Fruit fly (Drosophila melanogaster) whole organism, prepupa: ENCODE data around the gene aph-1.

Experiments
- Blimp-1 ChIP-seq: fragments of 200-800 bp; sonication (Bioruptor generic); optimal IDR thresholded peaks from 3 replicates; lab custom pipeline; 2017; ENCODE audit warnings: missing biosample characterization, missing genetic modification characterization, mild to moderate bottlenecking, moderate library complexity, missing genetic modification reagents
- CG10631 ChIP-seq: fragments of 200-800 bp; sonication (Bioruptor generic); optimal IDR thresholded peaks from 2 replicates; lab custom pipeline; 2016; ENCODE audit warnings: missing biosample characterization, missing genetic modification characterization
- CG11294 ChIP-seq: fragments of 200-800 bp; sonication (Bioruptor generic); IDR thresholded peaks from 2 replicates; pipeline ENCODE4 v1.3.6; 2022; ENCODE audit warnings: missing biosample characterization, missing genetic modification characterization
- CG11762 ChIP-seq: fragments of 200-800 bp; sonication (Bioruptor generic); optimal IDR thresholded peaks from 3 replicates; lab custom pipeline; 2016; ENCODE audit warnings: missing biosample characterization, missing genetic modification characterization; ENCODE audit not compliant: insufficient read depth
- CG11902 ChIP-seq: fragments of 200-800 bp; sonication (Bioruptor generic); optimal IDR thresholded peaks from 3 replicates; lab custom pipeline; 2016; ENCODE audit warnings: missing biosample characterization, missing genetic modification characterization
- CG15336 ChIP-seq: fragments of 200-800 bp; sonication (Bioruptor generic); IDR thresholded peaks from 2 replicates; pipeline ENCODE4 v1.3.6; 2022; ENCODE audit warnings: missing biosample characterization, missing genetic modification characterization
- CG1621 ChIP-seq: fragments of 200-800 bp; sonication (Bioruptor generic); optimal IDR thresholded peaks from 3 replicates; lab custom pipeline; 2018; ENCODE audit warnings: missing biosample characterization, mild to moderate bottlenecking, missing genetic modification characterization
- CG3032 ChIP-seq: fragments of 200-800 bp; optimal IDR thresholded peaks from 2 replicates; lab custom pipeline; 2019; ENCODE audit warnings: missing biosample characterization, mild to moderate bottlenecking, missing genetic modification characterization, moderate library complexity
- CG34406 ChIP-seq: fragments of 200-800 bp; sonication (Bioruptor generic); optimal IDR thresholded peaks from 3 replicates; lab custom pipeline; 2016; ENCODE audit warnings: missing biosample characterization, missing genetic modification characterization
- CG4318 ChIP-seq: fragments of 200-800 bp; sonication (Bioruptor generic); optimal IDR thresholded peaks from 3 replicates; lab custom pipeline; 2017; ENCODE audit warnings: missing biosample characterization, mild to moderate bottlenecking, missing genetic modification characterization
- CG6163 ChIP-seq: fragments of 200-800 bp; sonication (Bioruptor generic); IDR thresholded peaks from 3 replicates; pipeline ENCODE4 v1.3.6; 2022; ENCODE audit warnings: missing biosample characterization, missing genetic modification characterization
- CG6276 ChIP-seq: fragments of 200-800 bp; sonication (Bioruptor generic); optimal IDR thresholded peaks from 2 replicates; lab custom pipeline; 2017; ENCODE audit warnings: missing biosample characterization, mild to moderate bottlenecking, missing genetic modification characterization
- CG6792 ChIP-seq: fragments of 200-800 bp; sonication (Bioruptor generic); optimal IDR thresholded peaks from 3 replicates; lab custom pipeline; 2016; ENCODE audit warnings: missing biosample characterization, missing genetic modification characterization
- CG6808 ChIP-seq: fragments of 200-800 bp; sonication (Bioruptor generic); optimal IDR thresholded peaks from 3 replicates; lab custom pipeline; 2017; ENCODE audit warnings: missing biosample characterization, missing genetic modification characterization, mild to moderate bottlenecking, moderate library complexity, missing genetic modification reagents
- CG6854 ChIP-seq: fragments of 200-800 bp; sonication (Bioruptor generic); optimal IDR thresholded peaks from 2 replicates; lab custom pipeline; 2017; ENCODE audit warnings: missing biosample characterization, mild to moderate bottlenecking, missing genetic modification characterization
- CG7368 ChIP-seq: fragments of 200-800 bp; sonication (Bioruptor generic); optimal IDR thresholded peaks from 3 replicates; lab custom pipeline; 2016; ENCODE audit warnings: missing biosample characterization, missing genetic modification characterization
- CG8119 ChIP-seq: fragments of 200-800 bp; sonication (Bioruptor generic); IDR thresholded peaks from 3 replicates; pipeline ENCODE4 v1.3.6; 2022; ENCODE audit warnings: missing biosample characterization, missing genetic modification characterization
- CG8632 ChIP-seq: fragments of 200-800 bp; sonication (Bioruptor generic); optimal IDR thresholded peaks from 3 replicates; lab custom pipeline; 2016; ENCODE audit warnings: missing biosample characterization, missing genetic modification characterization
- Eip75B ChIP-seq: fragments of 200-800 bp; sonication (Bioruptor generic); optimal IDR thresholded peaks from 3 replicates; lab custom pipeline; 2016; ENCODE audit warnings: missing biosample characterization, missing genetic modification characterization
- Eip78C ChIP-seq: fragments of 200-800 bp; sonication (Bioruptor generic); peaks from one replicate; lab custom pipeline; 2016; ENCODE audit warnings: missing biosample characterization, missing genetic modification characterization
- Eip93F ChIP-seq: fragments of 200-800 bp; sonication (Bioruptor generic); optimal IDR thresholded peaks from 2 replicates; lab custom pipeline; 2016; ENCODE audit warnings: missing biosample characterization, mild to moderate bottlenecking, missing genetic modification characterization
- Ets21C ChIP-seq: fragments of 200-800 bp; sonication (Bioruptor generic); optimal IDR thresholded peaks from 3 replicates; lab custom pipeline; 2016; ENCODE audit warnings: missing biosample characterization, missing genetic modification characterization
- Ets96B ChIP-seq: fragments of 200-800 bp; optimal IDR thresholded peaks from 2 replicates; lab custom pipeline; 2019; ENCODE audit warnings: missing biosample characterization, mild to moderate bottlenecking, missing genetic modification characterization, moderate library complexity
- Hr39 ChIP-seq: fragments of 200-800 bp; sonication (Bioruptor generic); optimal IDR thresholded peaks from 2 replicates; lab custom pipeline; 2016; ENCODE audit warnings: missing biosample characterization, missing genetic modification characterization
- Hr4 ChIP-seq: fragments of 200-800 bp; sonication (Bioruptor generic); optimal IDR thresholded peaks from 3 replicates; lab custom pipeline; 2016; ENCODE audit warnings: missing biosample characterization, missing genetic modification characterization
- OdsH ChIP-seq: fragments of 200-800 bp; sonication (Bioruptor generic); optimal IDR thresholded peaks from 3 replicates; lab custom pipeline; 2016; ENCODE audit warnings: missing biosample characterization, missing genetic modification characterization
- Smox ChIP-seq: fragments of 200-800 bp; sonication (Bioruptor generic); optimal IDR thresholded peaks from 3 replicates; lab custom pipeline; 2016; ENCODE audit warnings: missing biosample characterization, missing genetic modification characterization
- Sox102F ChIP-seq: fragments of 200-800 bp; sonication (Bioruptor generic); optimal IDR thresholded peaks from 2 replicates; lab custom pipeline; 2016; ENCODE audit warnings: missing biosample characterization, mild to moderate bottlenecking, missing genetic modification characterization
- Sox14 ChIP-seq: fragments of 200-800 bp; sonication (Bioruptor generic); optimal IDR thresholded peaks from 3 replicates; lab custom pipeline; 2016; ENCODE audit warnings: missing biosample characterization, missing genetic modification characterization
- acj6 ChIP-seq: fragments of 200-800 bp; sonication (Bioruptor generic); optimal IDR thresholded peaks from 3 replicates; lab custom pipeline; 2016; ENCODE audit warnings: missing biosample characterization, missing genetic modification characterization
- dac ChIP-seq: fragments of 200-800 bp; sonication (Bioruptor generic); optimal IDR thresholded peaks from 2 replicates; lab custom pipeline; 2017; ENCODE audit warnings: missing biosample characterization, mild to moderate bottlenecking, missing genetic modification characterization
- dsx ChIP-seq: fragments of 200-800 bp; optimal IDR thresholded peaks from 3 replicates; lab custom pipeline; 2019; ENCODE audit warnings: missing biosample characterization, mild to moderate bottlenecking, missing genetic modification characterization, moderate library complexity; ENCODE audit not compliant: poor library complexity, severe bottlenecking
- eg ChIP-seq: fragments of 200-800 bp; sonication (Bioruptor generic); IDR thresholded peaks from 3 replicates; pipeline ENCODE4 v1.3.6; 2022; ENCODE audit warnings: missing biosample characterization, missing genetic modification characterization
- esn ChIP-seq: fragments of 200-800 bp; sonication (Bioruptor generic); optimal IDR thresholded peaks from 2 replicates; lab custom pipeline; 2016; ENCODE audit warnings: missing biosample characterization, mild to moderate bottlenecking, missing genetic modification characterization, moderate library complexity
- fd59A ChIP-seq: fragments of 200-800 bp; sonication (Bioruptor generic); optimal IDR thresholded peaks from 2 replicates; lab custom pipeline; 2017; ENCODE audit warnings: missing biosample characterization, mild to moderate bottlenecking, missing genetic modification characterization, missing genetic modification reagents
- fkh ChIP-seq: fragments of 200-800 bp; sonication (Bioruptor generic); optimal IDR thresholded peaks from 3 replicates; lab custom pipeline; 2017; ENCODE audit warnings: missing biosample characterization, mild to moderate bottlenecking, missing genetic modification characterization, moderate library complexity
- lz ChIP-seq: fragments of 200-800 bp; sonication (Bioruptor generic); optimal IDR thresholded peaks from 3 replicates; lab custom pipeline; 2016; ENCODE audit warnings: missing biosample characterization, missing genetic modification characterization
- pdm3 ChIP-seq: fragments of 200-800 bp; sonication (Bioruptor generic); optimal IDR thresholded peaks from 3 replicates; lab custom pipeline; 2016; ENCODE audit warnings: missing biosample characterization, missing genetic modification characterization
- salr ChIP-seq, 2 experiments: fragments of 200-800 bp; sonication (Bioruptor generic); optimal IDR thresholded peaks; 3 replicates each; lab custom pipeline; 2016 to 2018; ENCODE audit warnings: missing biosample characterization in 2 of 2, missing genetic modification characterization in 2 of 2, mild to moderate bottlenecking in 1 of 2
- spab ChIP-seq: fragments of 200-800 bp; sonication (Bioruptor generic); optimal IDR thresholded peaks from 2 replicates; lab custom pipeline; 2017; ENCODE audit warnings: missing biosample characterization, mild to moderate bottlenecking, missing genetic modification characterization, missing genetic modification reagents
- topi ChIP-seq: fragments of 200-800 bp; sonication (Bioruptor generic); optimal IDR thresholded peaks from 3 replicates; lab custom pipeline; 2016; ENCODE audit warnings: missing biosample characterization, missing genetic modification characterization

aph-1 gene

dm6 chr2L:2759654-2760053, 6.4 kb upstream of the aph-1 start, which contains the start of the genes HemK2, Snapin and Tnpo-SR (continued):
- TF ChIP-seq CG11762 = peak; percentile 78
- peak; percentile 93 for TF ChIP-seq CG6163 (GFP tag; lab: Robert Waterston, UW)
- peak; percentile 76; the same call in 2 of the 3 replicates for TF ChIP-seq CG8119 (GFP tag; lab: Robert Waterston, UW)
- TF ChIP-seq eg (GFP tag; lab: Robert Waterston, UW) = peak; percentile 90
- TF ChIP-seq OdsH (GFP tag; lab: Kevin White, UChicago) = peak; percentile 92
- TF ChIP-seq CG6792 (GFP tag; lab: Kevin White, UChicago) = peak; percentile 89
- peak; percentile 85 for TF ChIP-seq dsx (GFP tag; lab: Kevin White, UChicago)
- TF ChIP-seq Hr39 (GFP tag; lab: Kevin White, UChicago) = peak; percentile 93
- peak; percentile 67 for TF ChIP-seq CG6854 (GFP tag; lab: Kevin White, UChicago)
- TF ChIP-seq spab (GFP tag; lab: Kevin White, UChicago) = no peak
- TF ChIP-seq CG11902 = peak; percentile 91

- TF ChIP-seq eg (GFP tag; lab: Robert Waterston, UW) (0 out of 3 replicates have a peak, but pooled peaks have one; percentile 5), CG11902 (no peak), topi (GFP tag; lab: Kevin White, UChicago) (no peak)
Observed at dm6 chr2L:2760288-2760687, 5.7 kb upstream of the aph-1 start.

dm6 chr2L:2767627-2768026, 1.6 kb downstream of the aph-1 start, which contains the start of the genes Taf10b and Taf10:
TSS of gene Taf10b (minus strand) at chr2L:2767845.
TSS of gene Taf10 (plus strand) at chr2L:2767890.
- TF ChIP-seq Eip78C = peak; percentile 31
- no peak for TF ChIP-seq CG3032 (tag; lab: Kevin White, UChicago)
- TF ChIP-seq fkh = peak; percentile 88
- TF ChIP-seq Smox (GFP tag; lab: Kevin White, UChicago) = no peak
- peak; percentile 99 for TF ChIP-seq CG1621 (tag; lab: Kevin White, UChicago)
- peak; percentile 37 for TF ChIP-seq esn (GFP tag; lab: Kevin White, UChicago)
- 0 out of 3 replicates have a peak, but pooled peaks have one; percentile 23 for TF ChIP-seq CG6163 (GFP tag; lab: Robert Waterston, UW)
- peak; percentile 39 for TF ChIP-seq CG6854 (GFP tag; lab: Kevin White, UChicago)
- peak; percentile 72 for TF ChIP-seq dsx (GFP tag; lab: Kevin White, UChicago)
- TF ChIP-seq OdsH (GFP tag; lab: Kevin White, UChicago) = no peak
- TF ChIP-seq Sox14 = peak; percentile 37
- TF ChIP-seq pdm3 (GFP tag; lab: Kevin White, UChicago) = no peak

dm6 chr2L:2769476-2770185, 3.6 kb downstream of the aph-1 start, which contains the start of the genes colt and HINT1:
TSS of gene colt (minus strand) at chr2L:2770069.
TSS of gene HINT1 (plus strand) at chr2L:2770135.
- TF ChIP-seq Ets96B (tag; lab: Kevin White, UChicago) (peak; percentile 62), CG7368 (GFP tag; lab: Kevin White, UChicago) (peak; percentile 66), CG4318 (no peak), Eip75B (GFP tag; lab: Kevin White, UChicago) (peak; percentile 39), fd59A (no peak), Smox (GFP tag; lab: Kevin White, UChicago) (no peak), Eip93F (GFP tag; lab: Kevin White, UChicago) (no peak), CG11762 (peak; percentile 75), acj6 (peak; percentile 12), CG6276 (GFP tag; lab: Kevin White, UChicago) (peak; percentile 96), Hr4 (peak; percentile 71), CG10631 (GFP tag; lab: Kevin White, UChicago) (no peak), dac (GFP tag; lab: Kevin White, UChicago) (peak; percentile 64), CG6808 (peak; percentile 96), CG8632 (GFP tag; lab: Kevin White, UChicago) (no peak), CG15336 (GFP tag; lab: Robert Waterston, UW) (peak; percentile 74), CG3032 (tag; lab: Kevin White, UChicago) (peak; percentile 65), topi (GFP tag; lab: Kevin White, UChicago) (peak; percentile 60), Blimp-1 (GFP tag; lab: Kevin White, UChicago) (no peak), Sox14 (peak; percentile 70), Eip78C (peak; percentile 87), CG11294 (GFP tag; lab: Robert Waterston, UW) (no peak), lz (GFP tag; lab: Kevin White, UChicago) (no peak), CG11902 (no peak), OdsH (GFP tag; lab: Kevin White, UChicago) (peak; percentile 41), salr (GFP tag; optimal IDR thresholded peaks at IDR 0.05; lab: Kevin White, UChicago) (peak; percentile 51 to 77), CG34406 (GFP tag; lab: Kevin White, UChicago) (peak; percentile 41), Ets21C (no peak), esn (GFP tag; lab: Kevin White, UChicago) (peak; percentile 3), Sox102F (GFP tag; lab: Kevin White, UChicago) (peak; percentile 40)
